Worm (Caenorhabditis elegans): ENCODE measurements around the gene str-8.

The str-8 gene

ce11 chrV:15726610-15727009 is 28.2 kb upstream of the str-8 start, which contains the start of the genes irld-57 and sfxn-1.3:
Gene irld-57, minus strand, starts transcription at chrV:15726710.
Gene sfxn-1.3, plus strand, starts transcription at chrV:15726841.
- TF ChIP-seq unc-62 (GFP tag; optimal IDR thresholded peaks at IDR 0.05) = no peak
- TF ChIP-seq ceh-63 (GFP tag; optimal IDR thresholded peaks at IDR 0.05) = no peak
- no peak for TF ChIP-seq swsn-7 (tag; optimal IDR thresholded peaks at IDR 0.05)

ce11 chrV:15730459-15730858 is 24.4 kb upstream of the str-8 start, which contains the start of gene Y6E2A.10:
Gene Y6E2A.10, minus strand, starts transcription at chrV:15730559.
- no peak for TF ChIP-seq jun-1 (tag; optimal IDR thresholded peaks at IDR 0.05)
- no peak for TF ChIP-seq skn-1 (tag; optimal IDR thresholded peaks at IDR 0.05)
- no peak for TF ChIP-seq Y116A8C.19 (tag; optimal IDR thresholded peaks at IDR 0.05; ENCODE audit: borderline replicate concordance)
- no peak for TF ChIP-seq elt-3 (tag; optimal IDR thresholded peaks at IDR 0.05)
- TF ChIP-seq aly-2 (tag; optimal IDR thresholded peaks at IDR 0.05) = no peak
- no peak for TF ChIP-seq mab-9 (GFP tag; IDR thresholded peaks at IDR 0.05)
- TF ChIP-seq lin-13 (GFP tag; optimal IDR thresholded peaks at IDR 0.05) = no peak
- no peak for TF ChIP-seq snu-23 (GFP tag; optimal IDR thresholded peaks at IDR 0.05)
- TF ChIP-seq lsy-2 (tag; optimal IDR thresholded peaks at IDR 0.05) = no peak
- TF ChIP-seq ceh-90 (tag; optimal IDR thresholded peaks at IDR 0.05) = no peak
- no peak for TF ChIP-seq C04F5.9 (tag; optimal IDR thresholded peaks at IDR 0.05)
- no peak for TF ChIP-seq nhr-28 (tag; optimal IDR thresholded peaks at IDR 0.05)
- no peak for TF ChIP-seq egl-27 (tag; optimal IDR thresholded peaks at IDR 0.05)
- TF ChIP-seq tlp-1 (tag; optimal IDR thresholded peaks at IDR 0.05) = no peak

DNA sequence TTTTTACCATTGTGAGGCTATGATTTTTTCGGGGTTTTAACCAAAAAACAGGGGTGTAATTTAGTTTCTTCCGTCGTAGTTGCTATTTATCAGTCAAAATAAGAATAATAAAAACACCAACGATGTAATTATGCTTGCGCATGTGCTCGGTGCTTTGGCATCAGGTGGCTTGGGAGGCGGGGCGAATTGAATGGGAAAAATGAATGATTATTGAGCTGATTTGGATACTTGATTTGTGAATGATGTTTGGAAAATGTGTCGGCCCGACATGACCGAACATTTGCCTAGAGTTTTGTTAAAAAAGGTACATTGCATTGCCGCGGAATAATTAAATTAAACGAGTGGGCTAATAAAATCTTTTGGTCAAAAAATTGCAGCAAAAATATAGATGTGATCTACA is 22.6 kb upstream of the str-8 start, which contains the start of gene str-38:
str-38 (minus strand) TSS at position 101 of the 400 bp plus-strand sequence.
- no peak for TF ChIP-seq zip-4 (GFP tag; optimal IDR thresholded peaks at IDR 0.05)
- no peak for TF ChIP-seq lin-13 (GFP tag; optimal IDR thresholded peaks at IDR 0.05)
- TF ChIP-seq sup-37 (GFP tag; optimal IDR thresholded peaks at IDR 0.05) = no peak
- TF ChIP-seq mep-1 (tag; optimal IDR thresholded peaks at IDR 0.05) = no peak
- TF ChIP-seq skn-1 (tag; optimal IDR thresholded peaks at IDR 0.05) = no peak
- TF ChIP-seq ceh-82 (tag; optimal IDR thresholded peaks at IDR 0.05) = no peak
- TF ChIP-seq fkh-4 (tag; optimal IDR thresholded peaks at IDR 0.05; ENCODE audit: borderline replicate concordance) = no peak
- no peak for TF ChIP-seq nhr-20 (tag; optimal IDR thresholded peaks at IDR 0.05)
- TF ChIP-seq mdl-1 (tag; optimal IDR thresholded peaks at IDR 0.05) = no peak
- no peak for TF ChIP-seq nhr-12 (tag; optimal IDR thresholded peaks at IDR 0.05)
- no peak for TF ChIP-seq jun-1 (tag; optimal IDR thresholded peaks at IDR 0.05)
- TF ChIP-seq rnt-1 (tag; optimal IDR thresholded peaks at IDR 0.05) = no peak
- TF ChIP-seq Y116A8C.19 (tag; optimal IDR thresholded peaks at IDR 0.05; ENCODE audit: borderline replicate concordance) = no peak
- no peak for TF ChIP-seq dpl-1 (GFP tag; optimal IDR thresholded peaks at IDR 0.05)
- no peak for TF ChIP-seq egl-13 (tag; optimal IDR thresholded peaks at IDR 0.05)
- TF ChIP-seq F16B12.6 (tag; optimal IDR thresholded peaks at IDR 0.05) = no peak
- TF ChIP-seq unc-130 (tag; optimal IDR thresholded peaks at IDR 0.05) = no peak
- no peak for TF ChIP-seq aha-1 (tag; optimal IDR thresholded peaks at IDR 0.05)
- TF ChIP-seq hpl-2 (GFP tag; optimal IDR thresholded peaks at IDR 0.05) = no peak

ce11 chrV:15733020-15733419 is 21.8 kb upstream of the str-8 start:
- TF ChIP-seq hpl-2 (GFP tag; optimal IDR thresholded peaks at IDR 0.05) (no peak), tlp-1 (tag; optimal IDR thresholded peaks at IDR 0.05) (no peak), ceh-8 (GFP tag; optimal IDR thresholded peaks at IDR 0.05) (no peak), lin-14 (GFP tag; optimal IDR thresholded peaks at IDR 0.05) (no peak), aha-1 (tag; optimal IDR thresholded peaks at IDR 0.05) (no peak), unc-30 (tag; optimal IDR thresholded peaks at IDR 0.05) (no peak), mef-2 (tag; optimal IDR thresholded peaks at IDR 0.05) (no peak), sox-4 (tag; optimal IDR thresholded peaks at IDR 0.05) (no peak), nhr-71 (tag; optimal IDR thresholded peaks at IDR 0.05) (no peak), hlh-17 (GFP tag; optimal IDR thresholded peaks at IDR 0.05; ENCODE audit: borderline replicate concordance) (no peak), mdl-1 (tag; optimal IDR thresholded peaks at IDR 0.05) (no peak), C04F5.9 (tag; optimal IDR thresholded peaks at IDR 0.05) (no peak)

Measured in whole organism, L1 larva.